Fruit fly (Drosophila melanogaster) whole organism, prepupa: ENCODE results near the gene Ugt37A3.

Experiments used
- CG10631 ChIP-seq: fragments of 200-800 bp; sonication (Bioruptor generic); optimal IDR thresholded peaks from 2 replicates; lab custom pipeline; 2016; ENCODE audit warnings: missing biosample characterization, missing genetic modification characterization
- CG10669 ChIP-seq: fragments of 200-800 bp; sonication (Bioruptor generic); optimal IDR thresholded peaks from 3 replicates; lab custom pipeline; 2018; ENCODE audit warnings: missing biosample characterization, mild to moderate bottlenecking, missing genetic modification characterization, moderate library complexity
- CG11294 ChIP-seq: fragments of 200-800 bp; sonication (Bioruptor generic); IDR thresholded peaks from 2 replicates; pipeline ENCODE4 v1.3.6; 2022; ENCODE audit warnings: missing biosample characterization, missing genetic modification characterization
- CG11762 ChIP-seq: fragments of 200-800 bp; sonication (Bioruptor generic); optimal IDR thresholded peaks from 3 replicates; lab custom pipeline; 2016; ENCODE audit warnings: missing biosample characterization, missing genetic modification characterization; ENCODE audit not compliant: insufficient read depth
- CG11902 ChIP-seq: fragments of 200-800 bp; sonication (Bioruptor generic); optimal IDR thresholded peaks from 3 replicates; lab custom pipeline; 2016; ENCODE audit warnings: missing biosample characterization, missing genetic modification characterization
- CG15336 ChIP-seq: fragments of 200-800 bp; sonication (Bioruptor generic); IDR thresholded peaks from 2 replicates; pipeline ENCODE4 v1.3.6; 2022; ENCODE audit warnings: missing biosample characterization, missing genetic modification characterization
- CG1621 ChIP-seq: fragments of 200-800 bp; sonication (Bioruptor generic); optimal IDR thresholded peaks from 3 replicates; lab custom pipeline; 2018; ENCODE audit warnings: missing biosample characterization, mild to moderate bottlenecking, missing genetic modification characterization
- CG3032 ChIP-seq: fragments of 200-800 bp; optimal IDR thresholded peaks from 2 replicates; lab custom pipeline; 2019; ENCODE audit warnings: missing biosample characterization, mild to moderate bottlenecking, missing genetic modification characterization, moderate library complexity
- CG31627 ChIP-seq: fragments of 200-800 bp; sonication (Bioruptor generic); optimal IDR thresholded peaks from 3 replicates; lab custom pipeline; 2016; ENCODE audit warnings: missing biosample characterization, missing genetic modification characterization
- CG32006 ChIP-seq: fragments of 200-800 bp; sonication (Bioruptor generic); optimal IDR thresholded peaks from 3 replicates; lab custom pipeline; 2017; ENCODE audit warnings: missing biosample characterization, mild to moderate bottlenecking, missing genetic modification characterization
- CG34406 ChIP-seq: fragments of 200-800 bp; sonication (Bioruptor generic); optimal IDR thresholded peaks from 3 replicates; lab custom pipeline; 2016; ENCODE audit warnings: missing biosample characterization, missing genetic modification characterization
- CG3919 ChIP-seq: fragments of 200-800 bp; sonication (Bioruptor generic); optimal IDR thresholded peaks from 3 replicates; lab custom pipeline; 2016; ENCODE audit warnings: missing biosample characterization, missing genetic modification characterization
- CG4318 ChIP-seq: fragments of 200-800 bp; sonication (Bioruptor generic); optimal IDR thresholded peaks from 3 replicates; lab custom pipeline; 2017; ENCODE audit warnings: missing biosample characterization, mild to moderate bottlenecking, missing genetic modification characterization
- CG6163 ChIP-seq: fragments of 200-800 bp; sonication (Bioruptor generic); IDR thresholded peaks from 3 replicates; pipeline ENCODE4 v1.3.6; 2022; ENCODE audit warnings: missing biosample characterization, missing genetic modification characterization
- CG6792 ChIP-seq: fragments of 200-800 bp; sonication (Bioruptor generic); optimal IDR thresholded peaks from 3 replicates; lab custom pipeline; 2016; ENCODE audit warnings: missing biosample characterization, missing genetic modification characterization
- CG6854 ChIP-seq: fragments of 200-800 bp; sonication (Bioruptor generic); optimal IDR thresholded peaks from 2 replicates; lab custom pipeline; 2017; ENCODE audit warnings: missing biosample characterization, mild to moderate bottlenecking, missing genetic modification characterization
- CG8119 ChIP-seq: fragments of 200-800 bp; sonication (Bioruptor generic); IDR thresholded peaks from 3 replicates; pipeline ENCODE4 v1.3.6; 2022; ENCODE audit warnings: missing biosample characterization, missing genetic modification characterization
- CG8319 ChIP-seq: fragments of 200-800 bp; sonication (Bioruptor generic); optimal IDR thresholded peaks from 3 replicates; lab custom pipeline; 2016; ENCODE audit warnings: missing biosample characterization, missing genetic modification characterization
- CG8632 ChIP-seq: fragments of 200-800 bp; sonication (Bioruptor generic); optimal IDR thresholded peaks from 3 replicates; lab custom pipeline; 2016; ENCODE audit warnings: missing biosample characterization, missing genetic modification characterization
- Eip75B ChIP-seq: fragments of 200-800 bp; sonication (Bioruptor generic); optimal IDR thresholded peaks from 3 replicates; lab custom pipeline; 2016; ENCODE audit warnings: missing biosample characterization, missing genetic modification characterization
- Eip78C ChIP-seq: fragments of 200-800 bp; sonication (Bioruptor generic); peaks from one replicate; lab custom pipeline; 2016; ENCODE audit warnings: missing biosample characterization, missing genetic modification characterization
- Ets21C ChIP-seq: fragments of 200-800 bp; sonication (Bioruptor generic); optimal IDR thresholded peaks from 3 replicates; lab custom pipeline; 2016; ENCODE audit warnings: missing biosample characterization, missing genetic modification characterization
- Ets96B ChIP-seq: fragments of 200-800 bp; optimal IDR thresholded peaks from 2 replicates; lab custom pipeline; 2019; ENCODE audit warnings: missing biosample characterization, mild to moderate bottlenecking, missing genetic modification characterization, moderate library complexity
- Gug ChIP-seq: fragments of 200-800 bp; sonication (Bioruptor generic); IDR thresholded peaks from 2 replicates; pipeline ENCODE4 v1.3.6; 2022; ENCODE audit warnings: missing biosample characterization, missing genetic modification characterization
- Hr38 ChIP-seq: sonication (Bioruptor generic); optimal IDR thresholded peaks from 2 replicates; lab custom pipeline; 2016; ENCODE audit warnings: missing biosample characterization, missing genetic modification characterization
- Hr39 ChIP-seq: fragments of 200-800 bp; sonication (Bioruptor generic); optimal IDR thresholded peaks from 2 replicates; lab custom pipeline; 2016; ENCODE audit warnings: missing biosample characterization, missing genetic modification characterization
- Hr4 ChIP-seq: fragments of 200-800 bp; sonication (Bioruptor generic); optimal IDR thresholded peaks from 3 replicates; lab custom pipeline; 2016; ENCODE audit warnings: missing biosample characterization, missing genetic modification characterization
- Lpt ChIP-seq: fragments of 200-800 bp; sonication (Bioruptor generic); optimal IDR thresholded peaks from 3 replicates; lab custom pipeline; 2016; ENCODE audit warnings: missing biosample characterization, missing genetic modification characterization
- Met ChIP-seq: fragments of 200-800 bp; sonication (Bioruptor generic); optimal IDR thresholded peaks from 3 replicates; lab custom pipeline; 2016; ENCODE audit warnings: missing biosample characterization, missing genetic modification characterization
- OdsH ChIP-seq: fragments of 200-800 bp; sonication (Bioruptor generic); optimal IDR thresholded peaks from 3 replicates; lab custom pipeline; 2016; ENCODE audit warnings: missing biosample characterization, missing genetic modification characterization
- Smox ChIP-seq: fragments of 200-800 bp; sonication (Bioruptor generic); optimal IDR thresholded peaks from 3 replicates; lab custom pipeline; 2016; ENCODE audit warnings: missing biosample characterization, missing genetic modification characterization
- Sox102F ChIP-seq: fragments of 200-800 bp; sonication (Bioruptor generic); optimal IDR thresholded peaks from 2 replicates; lab custom pipeline; 2016; ENCODE audit warnings: missing biosample characterization, mild to moderate bottlenecking, missing genetic modification characterization
- Sox14 ChIP-seq: fragments of 200-800 bp; sonication (Bioruptor generic); optimal IDR thresholded peaks from 3 replicates; lab custom pipeline; 2016; ENCODE audit warnings: missing biosample characterization, missing genetic modification characterization
- Sox15 ChIP-seq: fragments of 200-800 bp; sonication (Bioruptor generic); optimal IDR thresholded peaks from 3 replicates; lab custom pipeline; 2016; ENCODE audit warnings: missing biosample characterization, missing genetic modification characterization
- achi ChIP-seq: fragments of 200-800 bp; sonication (Bioruptor generic); optimal IDR thresholded peaks from 3 replicates; lab custom pipeline; 2016; ENCODE audit warnings: missing biosample characterization, missing genetic modification characterization
- acj6 ChIP-seq: fragments of 200-800 bp; sonication (Bioruptor generic); optimal IDR thresholded peaks from 3 replicates; lab custom pipeline; 2016; ENCODE audit warnings: missing biosample characterization, missing genetic modification characterization
- cyc ChIP-seq: fragments of 200-800 bp; sonication (Bioruptor generic); optimal IDR thresholded peaks from 3 replicates; lab custom pipeline; 2016; ENCODE audit warnings: missing biosample characterization, missing genetic modification characterization
- dac ChIP-seq: fragments of 200-800 bp; sonication (Bioruptor generic); optimal IDR thresholded peaks from 2 replicates; lab custom pipeline; 2017; ENCODE audit warnings: missing biosample characterization, mild to moderate bottlenecking, missing genetic modification characterization
- dsx ChIP-seq: fragments of 200-800 bp; optimal IDR thresholded peaks from 3 replicates; lab custom pipeline; 2019; ENCODE audit warnings: missing biosample characterization, mild to moderate bottlenecking, missing genetic modification characterization, moderate library complexity; ENCODE audit not compliant: poor library complexity, severe bottlenecking
- eg ChIP-seq: fragments of 200-800 bp; sonication (Bioruptor generic); IDR thresholded peaks from 3 replicates; pipeline ENCODE4 v1.3.6; 2022; ENCODE audit warnings: missing biosample characterization, missing genetic modification characterization
- fd59A ChIP-seq: fragments of 200-800 bp; sonication (Bioruptor generic); optimal IDR thresholded peaks from 2 replicates; lab custom pipeline; 2017; ENCODE audit warnings: missing biosample characterization, mild to moderate bottlenecking, missing genetic modification characterization, missing genetic modification reagents
- fd85E ChIP-seq: fragments of 200-800 bp; sonication (Bioruptor generic); optimal IDR thresholded peaks from 3 replicates; lab custom pipeline; 2016; ENCODE audit warnings: missing biosample characterization, missing genetic modification characterization
- fkh ChIP-seq: fragments of 200-800 bp; sonication (Bioruptor generic); optimal IDR thresholded peaks from 3 replicates; lab custom pipeline; 2017; ENCODE audit warnings: missing biosample characterization, mild to moderate bottlenecking, missing genetic modification characterization, moderate library complexity
- lz ChIP-seq: fragments of 200-800 bp; sonication (Bioruptor generic); optimal IDR thresholded peaks from 3 replicates; lab custom pipeline; 2016; ENCODE audit warnings: missing biosample characterization, missing genetic modification characterization
- pdm3 ChIP-seq: fragments of 200-800 bp; sonication (Bioruptor generic); optimal IDR thresholded peaks from 3 replicates; lab custom pipeline; 2016; ENCODE audit warnings: missing biosample characterization, missing genetic modification characterization
- spab ChIP-seq: fragments of 200-800 bp; sonication (Bioruptor generic); optimal IDR thresholded peaks from 2 replicates; lab custom pipeline; 2017; ENCODE audit warnings: missing biosample characterization, mild to moderate bottlenecking, missing genetic modification characterization, missing genetic modification reagents
- svp ChIP-seq: fragments of 200-800 bp; sonication (Bioruptor generic); peaks from one replicate; lab custom pipeline; 2016; ENCODE audit warnings: missing biosample characterization, missing genetic modification characterization
- topi ChIP-seq: fragments of 200-800 bp; sonication (Bioruptor generic); optimal IDR thresholded peaks from 3 replicates; lab custom pipeline; 2016; ENCODE audit warnings: missing biosample characterization, missing genetic modification characterization

Ugt37A3 gene

DNA sequence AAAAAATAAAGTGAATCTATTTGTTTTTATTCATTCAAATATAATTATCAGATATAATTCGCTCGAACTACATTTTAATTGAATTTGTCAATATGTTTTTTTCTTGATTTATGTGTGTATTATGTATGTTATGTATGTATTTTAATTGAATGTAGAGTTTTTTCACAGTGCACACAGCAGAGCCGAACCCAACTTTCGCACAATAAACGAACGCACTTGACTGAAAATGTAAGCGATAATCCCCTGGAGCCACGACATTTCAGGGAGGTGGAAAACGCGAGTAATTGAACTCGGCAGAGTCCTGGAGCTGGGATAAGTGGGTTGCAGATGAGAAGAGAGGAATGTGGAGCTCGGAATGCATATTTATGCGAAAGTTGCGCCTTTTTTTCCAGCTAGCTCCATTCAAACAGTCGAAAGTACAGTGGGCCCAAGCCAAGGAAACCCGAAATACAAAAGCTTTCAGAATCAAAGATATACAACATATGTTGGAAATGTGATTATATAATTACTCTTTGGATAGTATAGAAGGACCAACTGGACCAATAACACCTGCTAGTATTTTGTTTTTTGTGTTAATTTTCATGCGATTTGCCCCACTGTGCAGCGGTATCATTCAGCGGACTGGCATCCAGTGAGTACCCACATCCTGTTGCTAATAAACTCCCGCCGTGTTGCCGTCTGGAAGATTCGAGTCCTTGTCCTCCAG, 15.4 kb downstream of the Ugt37A3 start:
- TF ChIP-seq acj6 (GFP tag; lab: Kevin White, UChicago) (peak; percentile 27), Eip78C (GFP tag; lab: Kevin White, UChicago) (peak; percentile 71), OdsH (GFP tag; lab: Kevin White, UChicago) (peak; percentile 22), CG31627 (GFP tag; lab: Kevin White, UChicago) (peak; percentile 13), achi (peak; percentile 5), Ets21C (GFP tag; lab: Kevin White, UChicago) (no peak), CG6854 (no peak), CG6163 (GFP tag; lab: Robert Waterston, UW) (peak; percentile 55; the same call in 1 of the 3 replicates), CG34406 (GFP tag; lab: Kevin White, UChicago) (no peak), CG15336 (GFP tag; lab: Robert Waterston, UW) (no peak), Hr39 (peak; percentile 32), Sox15 (GFP tag; lab: Kevin White, UChicago) (no peak), CG10631 (peak; percentile 3), Sox102F (GFP tag; lab: Kevin White, UChicago) (no peak), CG6792 (GFP tag; lab: Kevin White, UChicago) (no peak), Ets96B (peak; percentile 11), CG10669 (GFP tag; lab: Kevin White, UChicago) (peak; percentile 17), topi (GFP tag; lab: Kevin White, UChicago) (no peak), CG3919 (peak; percentile 42), Hr4 (no peak), svp (GFP tag; lab: Kevin White, UChicago) (peak; percentile 73), cyc (peak; percentile 8), pdm3 (peak; percentile 22), lz (GFP tag; lab: Kevin White, UChicago) (peak; percentile 6), spab (GFP tag; lab: Kevin White, UChicago) (peak; percentile 11), CG4318 (GFP tag; lab: Kevin White, UChicago) (peak; percentile 4), CG11294 (GFP tag; lab: Robert Waterston, UW) (no peak), fd85E (GFP tag; lab: Kevin White, UChicago) (no peak), Met (GFP tag; lab: Kevin White, UChicago) (peak; percentile 1), CG32006 (GFP tag; lab: Kevin White, UChicago) (peak; percentile 33), fd59A (GFP tag; lab: Kevin White, UChicago) (peak; percentile 15), Hr38 (no peak), Sox14 (GFP tag; lab: Kevin White, UChicago) (peak; percentile 6), Smox (GFP tag; lab: Kevin White, UChicago) (peak; percentile 8), CG8119 (GFP tag; lab: Robert Waterston, UW) (no peak), Gug (GFP tag; lab: Robert Waterston, UW) (no peak), CG3032 (tag; lab: Kevin White, UChicago) (peak; percentile 9), CG1621 (tag; lab: Kevin White, UChicago) (peak; percentile 23)

DNA sequence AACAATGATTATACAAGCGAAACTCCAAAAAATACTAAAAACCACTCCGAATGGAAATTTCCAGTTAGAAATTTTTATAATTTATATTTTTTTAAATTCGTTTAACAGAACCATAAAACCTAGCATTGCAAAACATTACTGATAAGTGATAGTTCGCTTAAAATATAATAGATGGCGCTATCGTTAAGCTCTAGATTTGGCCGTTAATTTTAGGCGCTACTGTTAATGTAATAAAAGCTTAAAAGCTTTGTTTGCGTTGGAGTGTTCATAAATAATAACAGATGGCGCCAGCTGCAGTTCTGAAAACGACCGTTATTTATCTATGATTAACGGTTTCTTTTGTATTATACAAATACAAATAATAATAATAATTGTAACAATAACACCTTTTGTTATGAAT, 19.7 kb downstream of the Ugt37A3 start:
- TF ChIP-seq Lpt (GFP tag; lab: Kevin White, UChicago): no peak
- no peak for TF ChIP-seq CG8319 (GFP tag; lab: Kevin White, UChicago)
- TF ChIP-seq CG6163 (GFP tag; lab: Robert Waterston, UW): no peak
- no peak for TF ChIP-seq Hr4
- TF ChIP-seq dac: no peak
- TF ChIP-seq fd59A (GFP tag; lab: Kevin White, UChicago): no peak
- TF ChIP-seq eg (GFP tag; lab: Robert Waterston, UW): no peak
- TF ChIP-seq dsx (GFP tag; lab: Kevin White, UChicago): no peak
- TF ChIP-seq CG8119 (GFP tag; lab: Robert Waterston, UW): no peak
- TF ChIP-seq CG11294 (GFP tag; lab: Robert Waterston, UW): no peak
- peak; percentile 14 for TF ChIP-seq OdsH (GFP tag; lab: Kevin White, UChicago)
- TF ChIP-seq CG3032 (tag; lab: Kevin White, UChicago): no peak
- no peak for TF ChIP-seq CG6854
- no peak for TF ChIP-seq CG10669 (GFP tag; lab: Kevin White, UChicago)
- no peak for TF ChIP-seq CG1621 (tag; lab: Kevin White, UChicago)
- TF ChIP-seq Sox102F (GFP tag; lab: Kevin White, UChicago): no peak
- TF ChIP-seq CG34406 (GFP tag; lab: Kevin White, UChicago): no peak
- TF ChIP-seq CG3919: no peak
- no peak for TF ChIP-seq pdm3
- TF ChIP-seq CG11762 (GFP tag; lab: Kevin White, UChicago): no peak
- peak; percentile 15 for TF ChIP-seq lz (GFP tag; lab: Kevin White, UChicago)
- TF ChIP-seq CG8632: no peak
- TF ChIP-seq CG11902 (GFP tag; lab: Kevin White, UChicago): no peak
- TF ChIP-seq Sox14 (GFP tag; lab: Kevin White, UChicago): no peak
- TF ChIP-seq Eip75B: no peak
- TF ChIP-seq spab (GFP tag; lab: Kevin White, UChicago): no peak
- no peak for TF ChIP-seq topi (GFP tag; lab: Kevin White, UChicago)
- TF ChIP-seq CG4318 (GFP tag; lab: Kevin White, UChicago): no peak
- TF ChIP-seq CG31627 (GFP tag; lab: Kevin White, UChicago): peak; percentile 16
- no peak for TF ChIP-seq fkh (GFP tag; lab: Kevin White, UChicago)
- no peak for TF ChIP-seq CG15336 (GFP tag; lab: Robert Waterston, UW)
